Worm (Caenorhabditis elegans) whole organism, L1 larva: Measurements from ENCODE around the gene col-79.

Experiments used
- C04F5.9 ChIP-seq: sonication (generic microtip); optimal IDR thresholded peaks from 2 replicates; lab custom pipeline; 2016; ENCODE audit warnings: missing genetic modification characterization, missing compliant biosample characterization
- alr-1 ChIP-seq: fragments of 200-800 bp; sonication (Bioruptor generic); optimal IDR thresholded peaks from 2 replicates; lab custom pipeline; 2018; ENCODE audit warnings: borderline replicate concordance, mild to moderate bottlenecking, missing genetic modification characterization, missing compliant biosample characterization
- ama-1 ChIP-seq: fragments of 150-350 bp; optimal IDR thresholded peaks from 2 replicates; lab custom pipeline; 2014
- dpl-1 ChIP-seq, 3 experiments: fragments of 150-350 bp in 2 of 3; sonication (generic microtip) in 1 of 3; optimal IDR thresholded peaks; 2 replicates each; lab custom pipeline; 2014 to 2017; ENCODE audit warnings: missing biosample characterization in 3 of 3, missing genetic modification characterization in 3 of 3, missing genetic modification reagents in 3 of 3
- fkh-10 ChIP-seq: sonication (generic microtip); optimal IDR thresholded peaks from 2 replicates; lab custom pipeline; 2017; ENCODE audit warnings: missing biosample characterization, missing genetic modification reagents, missing genetic modification characterization
- hlh-17 ChIP-seq: fragments of 200-800 bp; sonication (Bioruptor generic); optimal IDR thresholded peaks from 2 replicates; lab custom pipeline; 2018; ENCODE audit warnings: missing genetic modification characterization, mild to moderate bottlenecking, missing compliant biosample characterization, moderate library complexity, borderline replicate concordance
- hpl-2 ChIP-seq: fragments of 150-350 bp; optimal IDR thresholded peaks from 2 replicates; lab custom pipeline; 2014; ENCODE audit warnings: missing biosample characterization, missing genetic modification reagents, missing genetic modification characterization
- lin-35 ChIP-seq, 2 experiments: fragments of 150-350 bp; optimal IDR thresholded peaks; 2 replicates each; lab custom pipeline; 2014; ENCODE audit warnings: missing biosample characterization in 2 of 2, missing genetic modification characterization in 2 of 2, missing genetic modification reagents in 2 of 2
- mef-2 ChIP-seq: fragments of 150-350 bp; optimal IDR thresholded peaks from 2 replicates; lab custom pipeline; 2014; ENCODE audit warnings: missing biosample characterization, missing genetic modification characterization
- nhr-28 ChIP-seq: fragments of 150-350 bp; optimal IDR thresholded peaks from 2 replicates; lab custom pipeline; 2014; ENCODE audit warnings: missing biosample characterization, missing genetic modification characterization
- rnt-1 ChIP-seq: sonication (generic microtip); optimal IDR thresholded peaks from 2 replicates; lab custom pipeline; 2016; ENCODE audit warnings: mild to moderate bottlenecking, missing genetic modification characterization, moderate library complexity, missing compliant biosample characterization
- sox-4 ChIP-seq: sonication (generic microtip); optimal IDR thresholded peaks from 2 replicates; lab custom pipeline; 2016; ENCODE audit warnings: missing genetic modification characterization, missing compliant biosample characterization
- unc-62 ChIP-seq: fragments of 150-350 bp; optimal IDR thresholded peaks from 2 replicates; lab custom pipeline; 2014; ENCODE audit warnings: missing biosample characterization, missing genetic modification reagents, missing genetic modification characterization
- ztf-4 ChIP-seq: fragments of 150-350 bp; optimal IDR thresholded peaks from 2 replicates; lab custom pipeline; 2014; ENCODE audit warnings: missing biosample characterization, missing genetic modification characterization

DNA sequence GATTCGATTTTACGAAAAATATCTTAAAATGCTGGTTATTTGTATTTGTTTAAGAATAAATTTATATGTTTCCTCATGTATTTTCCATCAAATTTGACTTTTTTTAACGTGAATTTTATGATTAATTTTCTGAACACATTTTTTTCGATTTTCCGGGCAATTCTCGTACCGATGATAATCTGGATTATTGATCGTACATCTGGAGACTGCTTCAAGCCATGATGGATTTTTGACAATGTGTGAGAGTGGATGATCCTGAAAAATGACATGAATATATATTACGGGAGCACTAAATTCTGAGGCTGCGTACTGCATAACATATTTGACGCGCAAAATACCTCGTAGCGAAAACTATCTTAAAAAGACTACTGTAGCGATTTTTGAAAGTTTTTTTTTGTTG, 49.0 kb upstream of the col-79 start:
- TF ChIP-seq C04F5.9 (tag; lab: Kevin White, UChicago) (no peak), alr-1 (tag; lab: Kevin White, UChicago) (no peak), lin-35 (GFP tag; optimal IDR thresholded peaks at IDR 0.05; lab: Kevin White, UChicago) (no peak), ztf-4 (tag; lab: Kevin White, UChicago) (no peak), rnt-1 (tag; lab: Kevin White, UChicago) (no peak), hlh-17 (GFP tag; lab: Kevin White, UChicago) (no peak), dpl-1 (GFP tag; optimal IDR thresholded peaks at IDR 0.05; lab: Kevin White, UChicago) (no peak), nhr-28 (tag; lab: Kevin White, UChicago) (no peak), mef-2 (tag; lab: Kevin White, UChicago) (no peak), sox-4 (tag; lab: Kevin White, UChicago) (no peak), unc-62 (GFP tag; lab: Kevin White, UChicago) (no peak), hpl-2 (GFP tag; lab: Kevin White, UChicago) (no peak), fkh-10 (GFP tag; lab: Kevin White, UChicago) (no peak), ama-1 (lab: Kevin White, UChicago) (no peak)
